Fruit fly (Drosophila melanogaster) whole organism, embryonic: Measurements from ENCODE around the gene CG5909.

Experiments
- Abd-B ChIP-seq: fragments of 200-800 bp; sonication (Bioruptor generic); optimal IDR thresholded peaks from 2 replicates; lab custom pipeline; 2018; ENCODE audit warnings: missing biosample characterization, mild to moderate bottlenecking, missing genetic modification characterization, moderate library complexity
- B-H2 ChIP-seq: fragments of 200-800 bp; sonication (Bioruptor generic); optimal IDR thresholded peaks from 2 replicates; lab custom pipeline; 2018; ENCODE audit warnings: missing biosample characterization, mild to moderate bottlenecking, missing genetic modification characterization
- Bdp1 ChIP-seq: fragments of 200-800 bp; sonication (Bioruptor generic); optimal IDR thresholded peaks from 3 replicates; lab custom pipeline; 2016; ENCODE audit warnings: missing biosample characterization, missing genetic modification characterization
- CG11247 ChIP-seq: fragments of 200-800 bp; sonication (Bioruptor generic); IDR thresholded peaks from 2 replicates; pipeline ENCODE4 v1.3.6; 2022; ENCODE audit warnings: missing biosample characterization, missing genetic modification characterization
- CG11456 ChIP-seq: fragments of 200-800 bp; sonication (Bioruptor generic); IDR thresholded peaks from 3 replicates; pipeline ENCODE4 v1.3.6; 2022; ENCODE audit warnings: missing biosample characterization, missing genetic modification characterization
- CG15696 ChIP-seq: fragments of 200-800 bp; sonication (Bioruptor generic); optimal IDR thresholded peaks from 2 replicates; lab custom pipeline; 2019; ENCODE audit warnings: missing biosample characterization, mild to moderate bottlenecking, missing genetic modification characterization, moderate library complexity
- CG17186 ChIP-seq: fragments of 200-800 bp; sonication (Bioruptor generic); optimal IDR thresholded peaks from 3 replicates; lab custom pipeline; 2017; ENCODE audit warnings: missing biosample characterization, missing genetic modification reagents, missing genetic modification characterization
- CG2712 ChIP-seq: fragments of 200-800 bp; optimal IDR thresholded peaks from 3 replicates; lab custom pipeline; 2019; ENCODE audit warnings: missing biosample characterization, mild to moderate bottlenecking, missing genetic modification characterization, moderate library complexity
- CG31441 ChIP-seq: fragments of 200-800 bp; sonication (Bioruptor generic); IDR thresholded peaks from 2 replicates; pipeline ENCODE4 v1.3.6; 2022; ENCODE audit warnings: missing biosample characterization, missing genetic modification characterization
- CG32772 ChIP-seq: fragments of 200-800 bp; sonication (Bioruptor generic); IDR thresholded peaks from 2 replicates; pipeline ENCODE4 v1.3.6; 2022; ENCODE audit warnings: missing biosample characterization, missing genetic modification characterization
- CG33557 ChIP-seq: fragments of 200-800 bp; sonication (Bioruptor generic); optimal IDR thresholded peaks from 2 replicates; lab custom pipeline; 2019; ENCODE audit warnings: missing biosample characterization, mild to moderate bottlenecking, missing genetic modification characterization, moderate library complexity
- CG34376 ChIP-seq: fragments of 200-800 bp; sonication (Bioruptor generic); optimal IDR thresholded peaks from 2 replicates; lab custom pipeline; 2018; ENCODE audit warnings: missing biosample characterization, mild to moderate bottlenecking, missing genetic modification characterization
- CG3726 ChIP-seq: fragments of 200-800 bp; sonication (Bioruptor generic); IDR thresholded peaks from 3 replicates; pipeline ENCODE4, ENCODE4 v1.3.6; 2022; ENCODE audit warnings: missing biosample characterization, missing genetic modification characterization
- CG42726 ChIP-seq: fragments of 200-800 bp; sonication (Bioruptor generic); IDR thresholded peaks from 2 replicates; pipeline ENCODE4 v1.3.6; 2022; ENCODE audit warnings: missing biosample characterization, missing genetic modification characterization; ENCODE audit not compliant: partially characterized antibody
- CG4282 ChIP-seq: fragments of 200-800 bp; sonication (Bioruptor generic); optimal IDR thresholded peaks from 2 replicates; lab custom pipeline; 2016; ENCODE audit warnings: missing biosample characterization, missing genetic modification characterization
- CG4360 ChIP-seq: fragments of 200-800 bp; sonication (Bioruptor generic); IDR thresholded peaks from 2 replicates; pipeline ENCODE4 v1.3.6; 2022; ENCODE audit warnings: missing biosample characterization, missing genetic modification characterization
- CG7357 ChIP-seq: fragments of 200-800 bp; sonication (Bioruptor generic); IDR thresholded peaks from 3 replicates; pipeline ENCODE4 v1.3.6; 2022; ENCODE audit warnings: missing biosample characterization, missing genetic modification characterization
- CG9609 ChIP-seq: fragments of 200-800 bp; sonication (Bioruptor generic); optimal IDR thresholded peaks from 3 replicates; lab custom pipeline; 2016; ENCODE audit warnings: missing biosample characterization, missing genetic modification characterization
- Dbx ChIP-seq: fragments of 200-800 bp; sonication (Bioruptor generic); IDR thresholded peaks from 3 replicates; pipeline ENCODE4 v1.3.6; 2022; ENCODE audit warnings: missing biosample characterization, missing genetic modification characterization
- Dll ChIP-seq: fragments of 200-800 bp; sonication (Bioruptor generic); IDR thresholded peaks from 4 replicates; pipeline ENCODE4 v1.3.6; 2022; ENCODE audit warnings: missing biosample characterization, missing genetic modification characterization; ENCODE audit not compliant: partially characterized antibody
- Doc2 ChIP-seq: fragments of 200-800 bp; sonication (Bioruptor generic); IDR thresholded peaks from 2 replicates; pipeline ENCODE4 v1.3.6; 2022; ENCODE audit warnings: missing biosample characterization, missing genetic modification characterization
- Dp ChIP-seq: fragments of 200-800 bp; sonication (Bioruptor generic); optimal IDR thresholded peaks from 2 replicates; lab custom pipeline; 2018; ENCODE audit warnings: missing biosample characterization, mild to moderate bottlenecking, missing genetic modification characterization, moderate library complexity
- E2f2 ChIP-seq: fragments of 200-800 bp; sonication (Bioruptor generic); IDR thresholded peaks from 2 replicates; pipeline ENCODE4 v1.3.6; 2022; ENCODE audit warnings: missing biosample characterization, missing genetic modification characterization
- ERR ChIP-seq: fragments of 200-800 bp; sonication (Bioruptor generic); optimal IDR thresholded peaks from 2 replicates; lab custom pipeline; 2016; ENCODE audit warnings: missing biosample characterization, missing genetic modification characterization
- Fer2 ChIP-seq: fragments of 200-800 bp; sonication (Bioruptor generic); optimal IDR thresholded peaks from 2 replicates; lab custom pipeline; 2018; ENCODE audit warnings: missing biosample characterization, mild to moderate bottlenecking, missing genetic modification characterization, moderate library complexity
- Gsc ChIP-seq: fragments of 200-800 bp; sonication (Bioruptor generic); IDR thresholded peaks from 2 replicates; pipeline ENCODE4 v1.3.6; 2022; ENCODE audit warnings: missing biosample characterization, missing genetic modification characterization
- Hand ChIP-seq: fragments of 200-800 bp; sonication (Bioruptor generic); optimal IDR thresholded peaks from 2 replicates; lab custom pipeline; 2017; ENCODE audit warnings: mild to moderate bottlenecking, missing biosample characterization, missing genetic modification reagents, missing genetic modification characterization
- Hey ChIP-seq: fragments of 200-800 bp; sonication (Bioruptor generic); optimal IDR thresholded peaks from 3 replicates; lab custom pipeline; 2018; ENCODE audit warnings: missing biosample characterization, mild to moderate bottlenecking, missing genetic modification characterization
- Hr3 ChIP-seq: fragments of 200-800 bp; sonication (Bioruptor generic); optimal IDR thresholded peaks from 3 replicates; lab custom pipeline; 2016; ENCODE audit warnings: missing biosample characterization, missing genetic modification characterization
- Lhr ChIP-seq: fragments of 200-800 bp; sonication (Bioruptor generic); optimal IDR thresholded peaks from 3 replicates; lab custom pipeline; 2017; ENCODE audit warnings: mild to moderate bottlenecking, missing biosample characterization, missing genetic modification reagents, missing genetic modification characterization
- MTF-1 ChIP-seq: fragments of 200-800 bp; sonication (Bioruptor generic); optimal IDR thresholded peaks from 2 replicates; lab custom pipeline; 2018; ENCODE audit warnings: missing biosample characterization, mild to moderate bottlenecking, missing genetic modification characterization, borderline replicate concordance
- Mad ChIP-seq: fragments of 200-800 bp; sonication (Bioruptor generic); optimal IDR thresholded peaks from 2 replicates; lab custom pipeline; 2016; ENCODE audit warnings: missing biosample characterization, missing genetic modification characterization
- NFAT ChIP-seq: fragments of 200-800 bp; sonication (Bioruptor generic); IDR thresholded peaks from 2 replicates; pipeline ENCODE4 v1.3.6; 2022; ENCODE audit warnings: missing biosample characterization, missing genetic modification characterization
- Side ChIP-seq: fragments of 200-800 bp; sonication (Bioruptor generic); optimal IDR thresholded peaks from 2 replicates; lab custom pipeline; 2016; ENCODE audit warnings: missing biosample characterization, missing genetic modification characterization
- Six4 ChIP-seq: fragments of 200-800 bp; sonication (Bioruptor generic); optimal IDR thresholded peaks from 2 replicates; lab custom pipeline; 2016; ENCODE audit warnings: missing biosample characterization, missing genetic modification characterization
- Sox100B ChIP-seq: fragments of 200-800 bp; sonication (Bioruptor generic); optimal IDR thresholded peaks from 3 replicates; lab custom pipeline; 2018; ENCODE audit warnings: missing biosample characterization, mild to moderate bottlenecking, missing genetic modification characterization
- Spps ChIP-seq: fragments of 200-800 bp; sonication (Bioruptor generic); optimal IDR thresholded peaks from 2 replicates; lab custom pipeline; 2018; ENCODE audit warnings: missing biosample characterization, mild to moderate bottlenecking, missing genetic modification characterization
- Usf ChIP-seq: fragments of 200-800 bp; sonication (Bioruptor generic); optimal IDR thresholded peaks from 2 replicates; lab custom pipeline; 2017; ENCODE audit warnings: missing genotype, missing biosample characterization, missing genetic modification characterization
- Xbp1 ChIP-seq: fragments of 200-800 bp; sonication (Bioruptor generic); optimal IDR thresholded peaks from 3 replicates; lab custom pipeline; 2016; ENCODE audit warnings: missing biosample characterization, mild to moderate bottlenecking, missing genetic modification characterization
- caup ChIP-seq: fragments of 200-800 bp; sonication (Bioruptor generic); optimal IDR thresholded peaks from 3 replicates; lab custom pipeline; 2017; ENCODE audit warnings: missing biosample characterization, mild to moderate bottlenecking, missing genetic modification characterization, moderate library complexity; ENCODE audit not compliant: severe bottlenecking
- dmrt11E ChIP-seq: fragments of 200-800 bp; sonication (Bioruptor generic); optimal IDR thresholded peaks from 3 replicates; lab custom pipeline; 2018; ENCODE audit warnings: missing biosample characterization, mild to moderate bottlenecking, missing genetic modification characterization, moderate library complexity
- gce ChIP-seq: fragments of 200-800 bp; sonication (Bioruptor generic); IDR thresholded peaks from 3 replicates; pipeline ENCODE4 v1.3.6; 2022; ENCODE audit warnings: missing biosample characterization, missing genetic modification characterization
- ind ChIP-seq: fragments of 200-800 bp; sonication (Bioruptor generic); optimal IDR thresholded peaks from 3 replicates; lab custom pipeline; 2016; ENCODE audit warnings: missing biosample characterization, missing genetic modification characterization
- kah ChIP-seq: fragments of 200-800 bp; sonication (Bioruptor generic); optimal IDR thresholded peaks from 2 replicates; lab custom pipeline; 2018; ENCODE audit warnings: missing biosample characterization, mild to moderate bottlenecking, missing genetic modification characterization
- lola ChIP-seq, 3 experiments: fragments of >200 bp in 2 of 3; fragments of 200-800 bp in 1 of 3; sonication (Bioruptor generic) in 1 of 3; optimal IDR thresholded peaks; 2 replicates each; lab custom pipeline; 2017 to 2019; ENCODE audit warnings: missing biosample characterization in 3 of 3, missing genetic modification characterization in 3 of 3, mild to moderate bottlenecking in 1 of 3, moderate library complexity in 1 of 3
- nerfin-2 ChIP-seq: fragments of 200-800 bp; sonication (Bioruptor generic); IDR thresholded peaks from 2 replicates; pipeline ENCODE4 v1.3.6; 2022; ENCODE audit warnings: missing biosample characterization, missing genetic modification characterization; ENCODE audit not compliant: partially characterized antibody
- odd ChIP-seq: fragments of 200-800 bp; sonication (Bioruptor generic); optimal IDR thresholded peaks from 2 replicates; lab custom pipeline; 2017; ENCODE audit warnings: missing biosample characterization, mild to moderate bottlenecking, missing genetic modification characterization
- peb ChIP-seq: fragments of 200-800 bp; sonication (Bioruptor generic); IDR thresholded peaks from 2 replicates; pipeline ENCODE4 v1.3.6; 2022; ENCODE audit warnings: missing biosample characterization, missing genetic modification characterization
- pzg ChIP-seq: fragments of 200-800 bp; sonication (Bioruptor generic); optimal IDR thresholded peaks from 3 replicates; lab custom pipeline; 2018; ENCODE audit warnings: missing biosample characterization, mild to moderate bottlenecking, missing genetic modification characterization, moderate library complexity
- unc-4 ChIP-seq: fragments of 200-800 bp; sonication (Bioruptor generic); IDR thresholded peaks from 2 replicates; pipeline ENCODE4 v1.3.6; 2022; ENCODE audit warnings: missing biosample characterization, missing genetic modification characterization; ENCODE audit not compliant: partially characterized antibody

CG5909 gene

dm6 chr3R:27116465-27117092 is 44.4 kb upstream of the CG5909 start, which contains the start of the genes CG6066 and CG5880 (continued):
- TF ChIP-seq peb (GFP tag; lab: Robert Waterston, UW) = no peak
- peak; percentile 90 for TF ChIP-seq Dll (GFP tag; lab: Robert Waterston, UW)
- TF ChIP-seq CG33557 (GFP tag; lab: Kevin White, UChicago) = no peak
- no peak for TF ChIP-seq CG4360
- no peak for TF ChIP-seq dmrt11E (tag; lab: Kevin White, UChicago)
- no peak for TF ChIP-seq gce (GFP tag; lab: Robert Waterston, UW)
- TF ChIP-seq Hr3 = no peak
- TF ChIP-seq CG11247 (GFP tag; lab: Robert Waterston, UW) = no peak
- TF ChIP-seq CG7357 (GFP tag; lab: Robert Waterston, UW) = no peak
- TF ChIP-seq pzg (GFP tag; lab: Kevin White, UChicago) = peak; percentile 66
- peak; percentile 58; the same call in 1 of the 2 replicates for TF ChIP-seq CG42726
- no peak for TF ChIP-seq Fer2 (tag; lab: Kevin White, UChicago)
- no peak for TF ChIP-seq Mad
- TF ChIP-seq CG9609 (GFP tag; lab: Kevin White, UChicago) = no peak
- no peak for TF ChIP-seq lola (GFP tag; optimal IDR thresholded peaks at IDR 0.05; lab: Kevin White, UChicago)
- peak; percentile 32 for TF ChIP-seq Dp (GFP tag; lab: Kevin White, UChicago)
- TF ChIP-seq ERR (GFP tag; lab: Kevin White, UChicago) = no peak
- TF ChIP-seq Side (GFP tag; lab: Kevin White, UChicago) = no peak
- no peak for TF ChIP-seq CG32772 (GFP tag; lab: Robert Waterston, UW)
- TF ChIP-seq Hand = no peak
- no peak for TF ChIP-seq Bdp1 (GFP tag; lab: Kevin White, UChicago)
- TF ChIP-seq CG17186 = no peak
- no peak for TF ChIP-seq Sox100B (GFP tag; lab: Kevin White, UChicago)
- no peak for TF ChIP-seq Lhr (GFP tag; lab: Kevin White, UChicago)
- TF ChIP-seq Dbx (GFP tag; lab: Robert Waterston, UW) = no peak
- no peak for TF ChIP-seq Spps
- TF ChIP-seq unc-4 (GFP tag; lab: Robert Waterston, UW) = peak; percentile 82
- no peak for TF ChIP-seq CG15696 (tag; lab: Kevin White, UChicago)
- TF ChIP-seq kah (GFP tag; lab: Kevin White, UChicago) = no peak
- TF ChIP-seq Doc2 = no peak
- no peak for TF ChIP-seq Xbp1
- no peak for TF ChIP-seq Usf
- TF ChIP-seq CG4282 (GFP tag; lab: Kevin White, UChicago) = no peak
- no peak for TF ChIP-seq odd (GFP tag; lab: Kevin White, UChicago)
- no peak for TF ChIP-seq Six4
- TF ChIP-seq B-H2 (GFP tag; lab: Kevin White, UChicago) = no peak
- TF ChIP-seq caup (GFP tag; lab: Kevin White, UChicago) = no peak
- no peak for TF ChIP-seq CG11456
- TF ChIP-seq NFAT (GFP tag; lab: Robert Waterston, UW) = no peak
- TF ChIP-seq Gsc = no peak
- TF ChIP-seq CG34376 (GFP tag; lab: Kevin White, UChicago) = no peak
- no peak for TF ChIP-seq MTF-1 (GFP tag; lab: Kevin White, UChicago)
- TF ChIP-seq Abd-B = no peak
- TF ChIP-seq CG2712 (tag; lab: Kevin White, UChicago) = no peak
- TF ChIP-seq ind = no peak
- TF ChIP-seq nerfin-2 = peak; percentile 71
- TF ChIP-seq CG31441 (GFP tag; lab: Robert Waterston, UW) = no peak
- no peak for TF ChIP-seq Hey (tag; lab: Kevin White, UChicago)
- peak; percentile 48 for TF ChIP-seq E2f2 (GFP tag; lab: Robert Waterston, UW)
- TF ChIP-seq CG3726 (GFP tag; lab: Robert Waterston, UW) = no peak
